Fruit fly (Drosophila melanogaster) whole organism, wandering third instar larva: ENCODE data around the gene Phf5a.

Experiments
- Abd-B ChIP-seq: fragments of >200 bp; optimal IDR thresholded peaks from 2 replicates; lab custom pipeline; 2017; ENCODE audit warnings: missing biosample characterization, missing genetic modification characterization
- CG32264 ChIP-seq: fragments of 200-800 bp; sonication (Bioruptor generic); optimal IDR thresholded peaks from 2 replicates; lab custom pipeline; 2016; ENCODE audit warnings: missing biosample characterization, missing genetic modification characterization
- CG9705 ChIP-seq: fragments of 200-800 bp; sonication (Bioruptor generic); optimal IDR thresholded peaks from 2 replicates; lab custom pipeline; 2018; ENCODE audit warnings: missing biosample characterization, mild to moderate bottlenecking, missing genetic modification characterization
- CrebA ChIP-seq: fragments of 200-800 bp; sonication (Bioruptor generic); optimal IDR thresholded peaks from 2 replicates; lab custom pipeline; 2016; ENCODE audit warnings: missing biosample characterization, mild to moderate bottlenecking, missing genetic modification characterization, borderline replicate concordance
- Dfd ChIP-seq: fragments of >200 bp; optimal IDR thresholded peaks from 2 replicates; lab custom pipeline; 2017; ENCODE audit warnings: missing biosample characterization, missing genetic modification characterization
- Dif ChIP-seq: fragments of 200-275, 200-300 bp; sonication (Bioruptor generic); optimal IDR thresholded peaks from 2 replicates; lab custom pipeline; 2018; ENCODE audit warnings: missing biosample characterization, missing genetic modification characterization; ENCODE audit not compliant: partially characterized antibody
- GATAd ChIP-seq: sonication (Bioruptor generic); optimal IDR thresholded peaks from 2 replicates; lab custom pipeline; 2016; ENCODE audit warnings: missing biosample characterization, missing genetic modification characterization
- HLH106 ChIP-seq: fragments of 200-800 bp; optimal IDR thresholded peaks from 3 replicates; lab custom pipeline; 2019; ENCODE audit warnings: missing biosample characterization, mild to moderate bottlenecking, missing genetic modification characterization, moderate library complexity
- Hnf4 ChIP-seq: fragments of 200-800 bp; sonication (Bioruptor generic); optimal IDR thresholded peaks from 2 replicates; lab custom pipeline; 2016; ENCODE audit warnings: missing biosample characterization, mild to moderate bottlenecking, missing genetic modification characterization
- Hr78 ChIP-seq: fragments of >200 bp; optimal IDR thresholded peaks from 2 replicates; lab custom pipeline; 2017; ENCODE audit warnings: missing biosample characterization, missing genetic modification characterization
- Hr83 ChIP-seq: fragments of 200-300 bp; sonication (Bioruptor generic); optimal IDR thresholded peaks from 2 replicates; lab custom pipeline; 2016; ENCODE audit warnings: missing biosample characterization, mild to moderate bottlenecking, missing genetic modification characterization, moderate library complexity; ENCODE audit not compliant: poor library complexity, severe bottlenecking
- Jra ChIP-seq: sonication (Bioruptor generic); optimal IDR thresholded peaks from 2 replicates; lab custom pipeline; 2016; ENCODE audit warnings: missing biosample characterization, missing genetic modification characterization
- Mio ChIP-seq: sonication (Bioruptor generic); optimal IDR thresholded peaks from 2 replicates; lab custom pipeline; 2016; ENCODE audit warnings: missing biosample characterization, missing genetic modification characterization
- Myc ChIP-seq: fragments of >200 bp; optimal IDR thresholded peaks from 2 replicates; lab custom pipeline; 2017
- N ChIP-seq: fragments of >200 bp; optimal IDR thresholded peaks from 2 replicates; lab custom pipeline; 2018; ENCODE audit warnings: missing biosample characterization, missing external identifiers, missing genetic modification characterization
- OdsH ChIP-seq: fragments of 200-800 bp; sonication (Bioruptor generic); optimal IDR thresholded peaks from 2 replicates; lab custom pipeline; 2016; ENCODE audit warnings: missing biosample characterization, mild to moderate bottlenecking, missing genetic modification characterization
- Rel ChIP-seq, 2 experiments: fragments of 200-800 bp; sonication (Bioruptor generic) in 1 of 2; optimal IDR thresholded peaks; 2 replicates in 1 of 2; 3 replicates in 1 of 2; lab custom pipeline; 2016 to 2019; ENCODE audit warnings: mild to moderate bottlenecking in 2 of 2, missing biosample characterization in 2 of 2, missing genetic modification characterization in 2 of 2, moderate library complexity in 1 of 2
- Sp1 ChIP-seq: fragments of 200-800 bp; sonication (Bioruptor generic); optimal IDR thresholded peaks from 3 replicates; lab custom pipeline; 2019; ENCODE audit warnings: missing biosample characterization, mild to moderate bottlenecking, missing genetic modification characterization, moderate library complexity
- Vsx2 ChIP-seq: fragments of 200-300, 225-300 bp; sonication (Bioruptor generic); optimal IDR thresholded peaks from 2 replicates; lab custom pipeline; 2018; ENCODE audit warnings: missing biosample characterization, missing genetic modification characterization; ENCODE audit not compliant: partially characterized antibody
- br ChIP-seq: fragments of 200-800 bp; sonication (Bioruptor generic); optimal IDR thresholded peaks from 2 replicates; lab custom pipeline; 2016; ENCODE audit warnings: missing biosample characterization, missing genetic modification characterization
- brk ChIP-seq: fragments of 200-800 bp; sonication (Bioruptor generic); optimal IDR thresholded peaks from 2 replicates; lab custom pipeline; 2016; ENCODE audit warnings: missing biosample characterization, mild to moderate bottlenecking, missing genetic modification characterization
- dl ChIP-seq, 2 experiments: fragments of 175-275, 200-275 bp in 1 of 2; fragments of 200-275 bp in 1 of 2; sonication (Bioruptor generic); optimal IDR thresholded peaks; lab custom pipeline; 2018; ENCODE audit warnings: mild to moderate bottlenecking in 2 of 2, missing biosample characterization in 2 of 2, missing genetic modification characterization in 2 of 2, moderate library complexity in 2 of 2; ENCODE audit not compliant: partially characterized antibody in 2 of 2, insufficient read depth in 1 of 2
- dmrt93B ChIP-seq: fragments of 200-800 bp; sonication (Bioruptor generic); optimal IDR thresholded peaks from 2 replicates; lab custom pipeline; 2018; ENCODE audit warnings: missing biosample characterization, mild to moderate bottlenecking, missing genetic modification characterization
- dsf ChIP-seq: sonication (Bioruptor generic); optimal IDR thresholded peaks from 2 replicates; lab custom pipeline; 2016; ENCODE audit warnings: missing biosample characterization, missing genetic modification characterization, borderline replicate concordance
- ey ChIP-seq: fragments of 200-800 bp; sonication (Bioruptor generic); optimal IDR thresholded peaks from 2 replicates; lab custom pipeline; 2016; ENCODE audit warnings: missing biosample characterization, missing genetic modification characterization
- foxo ChIP-seq, 2 experiments: fragments of 200-800 bp; sonication (Bioruptor generic); optimal IDR thresholded peaks; 2 replicates in 1 of 2; 3 replicates in 1 of 2; lab custom pipeline; 2016 to 2017; ENCODE audit warnings: missing biosample characterization in 2 of 2, missing genetic modification characterization in 2 of 2
- fru ChIP-seq: fragments of 200-800 bp; sonication (Bioruptor generic); optimal IDR thresholded peaks from 3 replicates; lab custom pipeline; 2016; ENCODE audit warnings: missing biosample characterization, mild to moderate bottlenecking, missing genetic modification characterization
- h ChIP-seq: fragments of 200-800 bp; sonication (Bioruptor generic); optimal IDR thresholded peaks from 3 replicates; lab custom pipeline; 2016; ENCODE audit warnings: missing biosample characterization, mild to moderate bottlenecking, missing genetic modification characterization
- jim ChIP-seq: fragments of 175-275, 200-325 bp; sonication (Bioruptor generic); optimal IDR thresholded peaks from 2 replicates; lab custom pipeline; 2016; ENCODE audit warnings: missing biosample characterization, mild to moderate bottlenecking, missing genetic modification characterization
- lola ChIP-seq: fragments of >200 bp; optimal IDR thresholded peaks from 2 replicates; lab custom pipeline; 2017; ENCODE audit warnings: missing biosample characterization, missing genetic modification characterization
- pan ChIP-seq: fragments of >200 bp; optimal IDR thresholded peaks from 2 replicates; lab custom pipeline; 2017
- psq ChIP-seq: fragments of 200-800 bp; sonication (Bioruptor generic); optimal IDR thresholded peaks from 3 replicates; lab custom pipeline; 2017; ENCODE audit warnings: missing biosample characterization, mild to moderate bottlenecking, missing genetic modification characterization, moderate library complexity
- rgr ChIP-seq: fragments of 200-800 bp; sonication (Bioruptor generic); optimal IDR thresholded peaks from 3 replicates; lab custom pipeline; 2016; ENCODE audit warnings: missing biosample characterization, mild to moderate bottlenecking, missing genetic modification characterization
- sage ChIP-seq: fragments of 200-800 bp; sonication (Bioruptor generic); optimal IDR thresholded peaks from 2 replicates; lab custom pipeline; 2016; ENCODE audit warnings: missing biosample characterization, mild to moderate bottlenecking, missing genetic modification characterization
- sv ChIP-seq: fragments of 200-800 bp; sonication (Bioruptor generic); optimal IDR thresholded peaks from 3 replicates; lab custom pipeline; 2016; ENCODE audit warnings: missing biosample characterization, missing genetic modification characterization
- tai ChIP-seq: sonication (Bioruptor generic); optimal IDR thresholded peaks from 2 replicates; lab custom pipeline; 2016; ENCODE audit warnings: missing biosample characterization, missing genetic modification characterization
- usp ChIP-seq: fragments of >200 bp; optimal IDR thresholded peaks from 2 replicates; lab custom pipeline; 2017; ENCODE audit warnings: missing biosample characterization, missing genetic modification characterization
- woc ChIP-seq: sonication (Bioruptor generic); optimal IDR thresholded peaks from 2 replicates; lab custom pipeline; 2016; ENCODE audit warnings: missing biosample characterization, mild to moderate bottlenecking, missing genetic modification characterization

Gene Phf5a

dm6 chr2L:6480212-6480994, 10.2 kb downstream of the Phf5a start, which contains the start of the genes Sec61alpha and Daxx:
Gene Sec61alpha, minus strand, starts transcription at chr2L:6480575.
Gene Daxx, plus strand, starts transcription at chr2L:6480929.
- peak; percentile 76 for TF ChIP-seq jim (GFP tag; lab: Kevin White, UChicago)
- TF ChIP-seq Jra: peak; percentile 91
- TF ChIP-seq Abd-B (GFP tag; lab: Kevin White, UChicago): no peak
- TF ChIP-seq Myc (lab: Kevin White, UChicago): peak; percentile 58
- peak; percentile 89 for TF ChIP-seq ey
- peak; percentile 59 for TF ChIP-seq GATAd (GFP tag; lab: Kevin White, UChicago)
- TF ChIP-seq sv (GFP tag; lab: Kevin White, UChicago): peak; percentile 84
- TF ChIP-seq Mio: peak; percentile 65
- TF ChIP-seq Sp1: peak; percentile 72
- peak; percentile 77 for TF ChIP-seq fru (GFP tag; lab: Kevin White, UChicago)
- TF ChIP-seq dmrt93B (GFP tag; lab: Kevin White, UChicago): no peak
- TF ChIP-seq Dfd (GFP tag; lab: Kevin White, UChicago): no peak
- TF ChIP-seq brk: no peak
- TF ChIP-seq psq (GFP tag; lab: Kevin White, UChicago): peak; percentile 69
- peak; percentile 85 for TF ChIP-seq h (GFP tag; lab: Kevin White, UChicago)
- no peak for TF ChIP-seq dl (GFP tag; optimal IDR thresholded peaks at IDR 0.05; lab: Kevin White, UChicago; ENCODE audit: insufficient read depth in 1 of 2, partially characterized antibody in 2 of 2)
- no peak for TF ChIP-seq Vsx2 (GFP tag; lab: Kevin White, UChicago)
- TF ChIP-seq usp (GFP tag; lab: Kevin White, UChicago): no peak
- TF ChIP-seq CG9705 (GFP tag; lab: Kevin White, UChicago): peak; percentile 61
- TF ChIP-seq woc (GFP tag; lab: Kevin White, UChicago): peak; percentile 89
- peak; percentile 69 for TF ChIP-seq CG32264 (GFP tag; lab: Kevin White, UChicago)
- TF ChIP-seq foxo (GFP tag; optimal IDR thresholded peaks at IDR 0.05; lab: Kevin White, UChicago): peak; percentile 30 to 86
- no peak for TF ChIP-seq N (GFP tag; lab: Kevin White, UChicago)
- peak; percentile 79 for TF ChIP-seq br
- TF ChIP-seq Hr83 (GFP tag; lab: Kevin White, UChicago): peak; percentile 98
- peak; percentile 85 for TF ChIP-seq dsf
- TF ChIP-seq HLH106 (tag; lab: Kevin White, UChicago): peak; percentile 83
- peak; percentile 78 for TF ChIP-seq rgr (GFP tag; lab: Kevin White, UChicago)
- TF ChIP-seq CrebA: peak; percentile 97
- TF ChIP-seq Rel (GFP tag; optimal IDR thresholded peaks at IDR 0.05; lab: Kevin White, UChicago): no peak
- peak; percentile 52 for TF ChIP-seq Rel (tag; optimal IDR thresholded peaks at IDR 0.05; lab: Kevin White, UChicago)
- no peak for TF ChIP-seq Dif (GFP tag; lab: Kevin White, UChicago)
- TF ChIP-seq OdsH: peak; percentile 78
- no peak for TF ChIP-seq tai (GFP tag; lab: Kevin White, UChicago)
- no peak for TF ChIP-seq lola (GFP tag; lab: Kevin White, UChicago)
- TF ChIP-seq Hnf4 (GFP tag; lab: Kevin White, UChicago): peak; percentile 90
- TF ChIP-seq Hr78: no peak
- no peak for TF ChIP-seq pan
- no peak for TF ChIP-seq sage (GFP tag; lab: Kevin White, UChicago)

dm6 chr2L:6479226-6479906, 11.3 kb downstream of the Phf5a start:
- peak; percentile 16 for TF ChIP-seq brk
- peak; percentile 18 for TF ChIP-seq HLH106 (tag; lab: Kevin White, UChicago)
- peak; percentile 6 to 18 for TF ChIP-seq foxo (GFP tag; optimal IDR thresholded peaks at IDR 0.05; lab: Kevin White, UChicago)
- peak; percentile 28 for TF ChIP-seq CG32264 (GFP tag; lab: Kevin White, UChicago)
- TF ChIP-seq psq (GFP tag; lab: Kevin White, UChicago): no peak
- no peak for TF ChIP-seq dmrt93B (GFP tag; lab: Kevin White, UChicago)
- TF ChIP-seq h (GFP tag; lab: Kevin White, UChicago): peak; percentile 28
- TF ChIP-seq Dif (GFP tag; lab: Kevin White, UChicago): peak; percentile 40
- peak; percentile 14 for TF ChIP-seq rgr (GFP tag; lab: Kevin White, UChicago)
- TF ChIP-seq Hnf4 (GFP tag; lab: Kevin White, UChicago): peak; percentile 7
- no peak for TF ChIP-seq dsf
- peak; percentile 98 for TF ChIP-seq CrebA
- TF ChIP-seq OdsH: peak; percentile 42
